Fruit fly (Drosophila melanogaster) whole organism, prepupa: ENCODE measurements around the gene CG32407.

ENCODE experiments used
- Ets96B ChIP-seq: fragments of 200-800 bp; optimal IDR thresholded peaks from 2 replicates; lab custom pipeline; 2019; ENCODE audit warnings: missing biosample characterization, mild to moderate bottlenecking, missing genetic modification characterization, moderate library complexity
- Hr39 ChIP-seq: fragments of 200-800 bp; sonication (Bioruptor generic); optimal IDR thresholded peaks from 2 replicates; lab custom pipeline; 2016; ENCODE audit warnings: missing biosample characterization, missing genetic modification characterization
- achi ChIP-seq: fragments of 200-800 bp; sonication (Bioruptor generic); optimal IDR thresholded peaks from 3 replicates; lab custom pipeline; 2016; ENCODE audit warnings: missing biosample characterization, missing genetic modification characterization
- fd85E ChIP-seq: fragments of 200-800 bp; sonication (Bioruptor generic); optimal IDR thresholded peaks from 3 replicates; lab custom pipeline; 2016; ENCODE audit warnings: missing biosample characterization, missing genetic modification characterization
- svp ChIP-seq: fragments of 200-800 bp; sonication (Bioruptor generic); peaks from one replicate; lab custom pipeline; 2016; ENCODE audit warnings: missing biosample characterization, missing genetic modification characterization

dm6 chr3L:5964399-5964798, 42.5 kb downstream of the CG32407 start:
- TF ChIP-seq Hr39 (no peak), Ets96B (tag; lab: Kevin White, UChicago) (no peak), fd85E (GFP tag; lab: Kevin White, UChicago) (no peak), achi (GFP tag; lab: Kevin White, UChicago) (no peak), svp (GFP tag; lab: Kevin White, UChicago) (no peak)
